Worm (Caenorhabditis elegans): ENCODE data around the gene unc-5.
A peak's percentile ranks its signal among the peaks of the same experiment; 100 is the strongest.

The unc-5 gene

DNA sequence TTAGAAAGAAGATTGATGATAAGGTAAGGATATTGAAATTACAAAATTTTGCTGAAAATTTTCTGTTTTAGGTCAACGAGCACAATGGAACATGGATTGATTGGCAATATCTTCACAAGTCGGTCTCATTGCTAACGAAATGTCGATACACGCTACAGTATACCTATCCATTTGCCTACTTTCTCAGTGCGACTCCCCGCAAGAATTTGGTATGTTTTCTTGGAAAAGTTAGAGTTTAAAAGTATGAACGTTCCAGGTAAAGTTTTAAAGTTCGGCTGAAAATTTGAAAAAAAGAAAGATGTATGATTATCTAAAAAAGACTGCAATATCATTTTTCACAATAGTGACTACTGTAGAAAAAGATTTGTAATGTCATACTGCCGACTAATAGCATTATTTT lies 26.0 kb upstream of the unc-5 start:
- TF ChIP-seq nhr-76 (tag; optimal IDR thresholded peaks at IDR 0.05): no peak
- no peak for TF ChIP-seq alr-1 (tag; optimal IDR thresholded peaks at IDR 0.05; ENCODE audit: borderline replicate concordance)
- TF ChIP-seq mab-9 (GFP tag; IDR thresholded peaks at IDR 0.05): no peak
- TF ChIP-seq sox-4 (tag; optimal IDR thresholded peaks at IDR 0.05): no peak
- TF ChIP-seq Y116A8C.19 (tag; optimal IDR thresholded peaks at IDR 0.05; ENCODE audit: borderline replicate concordance): no peak
- TF ChIP-seq ceh-82 (tag; optimal IDR thresholded peaks at IDR 0.05): no peak
- TF ChIP-seq unc-130 (tag; optimal IDR thresholded peaks at IDR 0.05): no peak
- TF ChIP-seq nhr-77 (tag; optimal IDR thresholded peaks at IDR 0.05): no peak
- TF ChIP-seq grh-1 (GFP tag; IDR thresholded peaks at IDR 0.05): no peak
- no peak for TF ChIP-seq rnt-1 (tag; optimal IDR thresholded peaks at IDR 0.05)
- no peak for TF ChIP-seq unc-98 (GFP tag; IDR thresholded peaks at IDR 0.05)
- TF ChIP-seq fos-1 (tag; optimal IDR thresholded peaks at IDR 0.05): no peak
- no peak for TF ChIP-seq nhr-237 (tag; optimal IDR thresholded peaks at IDR 0.05)
- no peak for TF ChIP-seq lin-14 (GFP tag; optimal IDR thresholded peaks at IDR 0.05)
- no peak for TF ChIP-seq efl-3 (GFP tag; optimal IDR thresholded peaks at IDR 0.05)

- TF ChIP-seq nhr-20 (tag; optimal IDR thresholded peaks at IDR 0.05) (no peak), snu-23 (GFP tag; optimal IDR thresholded peaks at IDR 0.05) (peak; percentile 4), nhr-85 (tag) (peak; percentile 44), aha-1 (tag; optimal IDR thresholded peaks at IDR 0.05) (no peak), C16A3.4 (tag; optimal IDR thresholded peaks at IDR 0.05) (no peak), lin-14 (GFP tag; optimal IDR thresholded peaks at IDR 0.05) (peak; percentile 63), nhr-28 (tag; optimal IDR thresholded peaks at IDR 0.05) (no peak), mep-1 (tag; optimal IDR thresholded peaks at IDR 0.05) (peak; percentile 44), fkh-8 (tag; optimal IDR thresholded peaks at IDR 0.05) (peak; percentile 55), blmp-1 (tag; optimal IDR thresholded peaks at IDR 0.05) (peak; percentile 5), nhr-12 (tag; optimal IDR thresholded peaks at IDR 0.05) (no peak), lsy-2 (tag; optimal IDR thresholded peaks at IDR 0.05) (peak in 1 of 2 experiments; percentile 31), fkh-10 (GFP tag; optimal IDR thresholded peaks at IDR 0.05) (no peak), efl-1 (optimal IDR thresholded peaks at IDR 0.05) (peak in 1 of 2 experiments; percentile 8), efl-1 (GFP tag; optimal IDR thresholded peaks at IDR 0.05 in 1 of 2) (no peak)
Observed at ce11 chrIV:5550676-5551184, 22.6 kb upstream of the unc-5 start, which contains the start of gene ari-2. Gene ari-2, plus strand, starts transcription at chrIV:5551134.

DNA sequence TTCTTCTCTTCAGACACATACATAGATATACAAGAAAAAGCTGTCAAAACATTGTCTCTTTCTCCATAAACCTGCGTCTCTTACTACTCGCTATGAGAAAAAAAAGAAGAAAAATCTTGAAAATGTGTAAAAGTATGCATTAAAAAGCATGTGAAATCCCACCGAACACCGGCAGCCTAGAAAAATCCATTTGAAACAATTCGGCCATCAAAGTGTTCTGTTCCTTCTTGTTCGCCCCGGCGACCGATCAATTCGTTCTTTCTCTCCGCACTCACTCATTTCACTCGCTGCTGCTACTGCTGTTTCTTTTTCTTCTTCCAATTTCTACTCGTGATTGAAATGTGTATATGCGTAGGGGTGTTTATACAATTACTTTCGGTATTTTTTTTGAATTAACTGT lies 20.7 kb upstream of the unc-5 start:
- TF ChIP-seq efl-1 (optimal IDR thresholded peaks at IDR 0.05) (peak; percentile 15 to 28), efl-1 (GFP tag; optimal IDR thresholded peaks at IDR 0.05 in 1 of 2) (peak; percentile 20 to 85), ztf-11 (tag; optimal IDR thresholded peaks at IDR 0.05) (no peak), snpc-4 (tag; optimal IDR thresholded peaks at IDR 0.05) (peak; percentile 28), lin-13 (GFP tag; optimal IDR thresholded peaks at IDR 0.05) (peak; percentile 6), vab-15 (tag; optimal IDR thresholded peaks at IDR 0.05) (no peak), lin-35 (GFP tag; optimal IDR thresholded peaks at IDR 0.05) (peak; percentile 47 to 50), hlh-17 (GFP tag; optimal IDR thresholded peaks at IDR 0.05; ENCODE audit: borderline replicate concordance) (no peak), dpl-1 (GFP tag; optimal IDR thresholded peaks at IDR 0.05) (peak in 2 of 3 experiments; percentile 23 to 25), nhr-71 (tag; optimal IDR thresholded peaks at IDR 0.05) (peak; percentile 40), mdl-1 (tag; optimal IDR thresholded peaks at IDR 0.05) (peak in 1 of 2 experiments; percentile 54), tlp-1 (tag; optimal IDR thresholded peaks at IDR 0.05) (no peak), F16B12.6 (tag; optimal IDR thresholded peaks at IDR 0.05) (no peak), dsc-1 (tag; optimal IDR thresholded peaks at IDR 0.05) (peak; percentile 46), skn-1 (tag; optimal IDR thresholded peaks at IDR 0.05) (peak; percentile 54), lin-14 (GFP tag; optimal IDR thresholded peaks at IDR 0.05) (peak; percentile 99), rnt-1 (tag; optimal IDR thresholded peaks at IDR 0.05) (peak; percentile 71), fkh-4 (tag; optimal IDR thresholded peaks at IDR 0.05; ENCODE audit: borderline replicate concordance) (no peak), ceh-8 (GFP tag; optimal IDR thresholded peaks at IDR 0.05) (no peak), C16A3.4 (tag; optimal IDR thresholded peaks at IDR 0.05) (peak; percentile 29), fkh-8 (tag; optimal IDR thresholded peaks at IDR 0.05) (peak; percentile 14), mep-1 (tag; optimal IDR thresholded peaks at IDR 0.05) (peak; percentile 69), jun-1 (tag; optimal IDR thresholded peaks at IDR 0.05) (no peak), ceh-90 (tag; optimal IDR thresholded peaks at IDR 0.05) (peak; percentile 37), irx-1 (tag; optimal IDR thresholded peaks at IDR 0.05) (no peak), nhr-20 (tag; optimal IDR thresholded peaks at IDR 0.05) (peak; percentile 8), unc-86 (tag; optimal IDR thresholded peaks at IDR 0.05) (no peak), nhr-47 (tag; optimal IDR thresholded peaks at IDR 0.05) (peak; percentile 53), nhr-28 (tag; optimal IDR thresholded peaks at IDR 0.05) (no peak), xbp-1 (tag; optimal IDR thresholded peaks at IDR 0.05) (peak; percentile 5)

Data from whole organism, L1 larva.